Fruit fly (Drosophila melanogaster) whole organism, embryonic: ENCODE measurements around the gene CG10280.
A peak's percentile ranks its signal among the peaks of the same experiment; 100 is the strongest.

Source experiments
- B-H1 ChIP-seq: fragments of 200-800 bp; sonication (Bioruptor generic); IDR thresholded peaks from 3 replicates; pipeline ENCODE4 v1.3.6; 2022; ENCODE audit warnings: missing biosample characterization, missing genetic modification characterization
- CG10431 ChIP-seq: fragments of 200-800 bp; sonication (Bioruptor generic); optimal IDR thresholded peaks from 3 replicates; lab custom pipeline; 2018; ENCODE audit warnings: missing biosample characterization, mild to moderate bottlenecking, missing genetic modification characterization
- CG11696 ChIP-seq: fragments of 200-800 bp; sonication (Bioruptor generic); IDR thresholded peaks from 2 replicates; pipeline ENCODE4 v1.3.6; 2022; ENCODE audit warnings: missing biosample characterization, missing genetic modification characterization
- CG12071 ChIP-seq: fragments of 200-800 bp; sonication (Bioruptor generic); optimal IDR thresholded peaks from 3 replicates; lab custom pipeline; 2018; ENCODE audit warnings: missing biosample characterization, mild to moderate bottlenecking, missing genetic modification characterization
- CG12942 ChIP-seq: fragments of 200-800 bp; sonication (Bioruptor generic); optimal IDR thresholded peaks from 3 replicates; lab custom pipeline; 2016; ENCODE audit warnings: missing biosample characterization, missing genetic modification characterization
- CG14014 ChIP-seq: fragments of 200-800 bp; sonication (Bioruptor generic); IDR thresholded peaks from 2 replicates; pipeline ENCODE4 v1.3.6; 2022; ENCODE audit warnings: missing biosample characterization, missing genetic modification characterization
- CG14860 ChIP-seq: fragments of 200-800 bp; sonication (Bioruptor generic); IDR thresholded peaks from 3 replicates; pipeline ENCODE4 v1.3.6; 2022; ENCODE audit warnings: missing biosample characterization, missing genetic modification characterization; ENCODE audit not compliant: partially characterized antibody
- CG17612 ChIP-seq: fragments of 200-800 bp; sonication (Bioruptor generic); IDR thresholded peaks from 2 replicates; pipeline ENCODE4 v1.3.6; 2022; ENCODE audit warnings: missing biosample characterization, missing genetic modification characterization
- CG2129 ChIP-seq: fragments of 200-800 bp; sonication (Bioruptor generic); IDR thresholded peaks from 2 replicates; pipeline ENCODE4 v1.3.6; 2022; ENCODE audit warnings: missing biosample characterization, missing genetic modification characterization; ENCODE audit not compliant: partially characterized antibody
- CG31365 ChIP-seq: fragments of 200-800 bp; sonication (Bioruptor generic); optimal IDR thresholded peaks from 2 replicates; lab custom pipeline; 2018; ENCODE audit warnings: missing biosample characterization, mild to moderate bottlenecking, missing genetic modification characterization
- CG34224 ChIP-seq: fragments of 200-800 bp; sonication (Bioruptor generic); IDR thresholded peaks from 3 replicates; pipeline ENCODE4 v1.3.6; 2022; ENCODE audit warnings: missing biosample characterization, missing genetic modification characterization; ENCODE audit not compliant: partially characterized antibody
- CG4328 ChIP-seq: fragments of 200-800 bp; sonication (Bioruptor generic); optimal IDR thresholded peaks from 3 replicates; lab custom pipeline; 2017; ENCODE audit warnings: missing biosample characterization, missing genetic modification reagents, missing genetic modification characterization
- CG4360 ChIP-seq: fragments of 200-800 bp; sonication (Bioruptor generic); IDR thresholded peaks from 2 replicates; pipeline ENCODE4 v1.3.6; 2022; ENCODE audit warnings: missing biosample characterization, missing genetic modification characterization
- CG7987 ChIP-seq: fragments of 200-800 bp; sonication (Bioruptor generic); optimal IDR thresholded peaks from 2 replicates; lab custom pipeline; 2018; ENCODE audit warnings: missing biosample characterization, mild to moderate bottlenecking, missing genetic modification characterization, moderate library complexity
- CG8281 ChIP-seq: fragments of 200-800 bp; sonication (Bioruptor generic); optimal IDR thresholded peaks from 2 replicates; lab custom pipeline; 2018; ENCODE audit warnings: missing biosample characterization, mild to moderate bottlenecking, missing genetic modification characterization, moderate library complexity
- CG8765 ChIP-seq: fragments of 200-800 bp; sonication (Bioruptor generic); IDR thresholded peaks from 2 replicates; pipeline ENCODE4 v1.3.6; 2022; ENCODE audit warnings: missing biosample characterization, missing genetic modification characterization
- CG9797 ChIP-seq: fragments of 200-800 bp; sonication (Bioruptor generic); optimal IDR thresholded peaks from 3 replicates; lab custom pipeline; 2018; ENCODE audit warnings: missing biosample characterization, mild to moderate bottlenecking, missing genetic modification characterization
- CTCF ChIP-seq: fragments of 200-800 bp; sonication (Bioruptor generic); optimal IDR thresholded peaks from 2 replicates; lab custom pipeline; 2017; ENCODE audit warnings: missing biosample characterization, mild to moderate bottlenecking, missing genetic modification characterization, moderate library complexity
- Chrac-16 ChIP-seq: fragments of 200-800 bp; sonication (Bioruptor generic); optimal IDR thresholded peaks from 3 replicates; lab custom pipeline; 2016; ENCODE audit warnings: missing biosample characterization, missing genetic modification characterization
- CrebB ChIP-seq: fragments of 200-800 bp; sonication (Bioruptor generic); optimal IDR thresholded peaks from 3 replicates; lab custom pipeline; 2018; ENCODE audit warnings: missing biosample characterization, mild to moderate bottlenecking, missing genetic modification characterization
- Dref ChIP-seq: fragments of 200-800 bp; sonication (Bioruptor generic); IDR thresholded peaks from 2 replicates; pipeline ENCODE4 v1.3.6; 2022; ENCODE audit warnings: missing biosample characterization, missing genetic modification characterization
- Gsc ChIP-seq: fragments of 200-800 bp; sonication (Bioruptor generic); IDR thresholded peaks from 2 replicates; pipeline ENCODE4 v1.3.6; 2022; ENCODE audit warnings: missing biosample characterization, missing genetic modification characterization
- H15 ChIP-seq: fragments of 200-800 bp; sonication (Bioruptor generic); IDR thresholded peaks from 3 replicates; pipeline ENCODE4 v1.3.6; 2022; ENCODE audit warnings: missing biosample characterization, missing genetic modification characterization
- Meics ChIP-seq: fragments of 200-800 bp; sonication (Bioruptor generic); optimal IDR thresholded peaks from 2 replicates; lab custom pipeline; 2017; ENCODE audit warnings: missing biosample characterization, mild to moderate bottlenecking, missing genetic modification characterization
- NK7.1 ChIP-seq: fragments of 200-800 bp; sonication (Bioruptor generic); optimal IDR thresholded peaks from 3 replicates; lab custom pipeline; 2016; ENCODE audit warnings: missing biosample characterization, missing genetic modification characterization
- TFAM ChIP-seq: fragments of 200-800 bp; sonication (Bioruptor generic); optimal IDR thresholded peaks from 2 replicates; lab custom pipeline; 2017; ENCODE audit warnings: missing biosample characterization, missing genetic modification characterization, inconsistent platforms
- Xrp1 ChIP-seq: fragments of 200-800 bp; sonication (Bioruptor generic); IDR thresholded peaks from 2 replicates; pipeline ENCODE4 v1.3.6; 2022; ENCODE audit warnings: missing biosample characterization, missing genetic modification characterization
- aop ChIP-seq: fragments of 200-800 bp; sonication (Bioruptor generic); IDR thresholded peaks from 2 replicates; pipeline ENCODE4 v1.3.6; 2022; ENCODE audit warnings: missing biosample characterization, missing genetic modification characterization
- az2 ChIP-seq: fragments of 200-800 bp; sonication (Bioruptor generic); optimal IDR thresholded peaks from 3 replicates; lab custom pipeline; 2016; ENCODE audit warnings: missing biosample characterization, missing genetic modification characterization
- chif ChIP-seq, 2 experiments: fragments of 200-800 bp; sonication (Bioruptor generic); optimal IDR thresholded peaks; 3 replicates each; lab custom pipeline; 2016; ENCODE audit warnings: missing biosample characterization in 2 of 2, missing genetic modification characterization in 2 of 2
- chinmo ChIP-seq: fragments of 200-800 bp; sonication (Bioruptor generic); IDR thresholded peaks from 4 replicates; pipeline ENCODE4 v1.3.6; 2022; ENCODE audit warnings: missing biosample characterization, missing genetic modification characterization; ENCODE audit not compliant: partially characterized antibody
- croc ChIP-seq: fragments of 200-800 bp; sonication (Bioruptor generic); conservative IDR thresholded peaks from 3 replicates; pipeline ENCODE4 v1.3.6; 2022; ENCODE audit warnings: missing biosample characterization, missing genetic modification characterization
- dan ChIP-seq: fragments of 200-800 bp; sonication (Bioruptor generic); IDR thresholded peaks from 2 replicates; pipeline ENCODE4 v1.3.6; 2022; ENCODE audit warnings: missing biosample characterization, missing genetic modification characterization
- dimm ChIP-seq: fragments of 200-800 bp; sonication (Bioruptor generic); IDR thresholded peaks from 2 replicates; pipeline ENCODE4 v1.3.6; 2022; ENCODE audit warnings: missing biosample characterization, missing genetic modification characterization
- ems ChIP-seq: fragments of 200-800 bp; sonication (Bioruptor generic); optimal IDR thresholded peaks from 3 replicates; lab custom pipeline; 2016; ENCODE audit warnings: missing biosample characterization, missing genetic modification characterization
- fu2 ChIP-seq: fragments of 200-800 bp; sonication (Bioruptor generic); optimal IDR thresholded peaks from 2 replicates; lab custom pipeline; 2016; ENCODE audit warnings: missing biosample characterization, missing genetic modification characterization
- insv ChIP-seq, 2 experiments: fragments of 200-800 bp; sonication (Bioruptor generic); optimal IDR thresholded peaks; 3 replicates each; lab custom pipeline; 2016 to 2018; ENCODE audit warnings: missing biosample characterization in 2 of 2, missing genetic modification characterization in 2 of 2
- inv ChIP-seq: fragments of 200-800 bp; sonication (Bioruptor generic); IDR thresholded peaks from 2 replicates; pipeline ENCODE4 v1.3.6; 2022; ENCODE audit warnings: missing biosample characterization, missing genetic modification characterization; ENCODE audit not compliant: partially characterized antibody
- jing ChIP-seq: fragments of 200-800 bp; sonication (Bioruptor generic); optimal IDR thresholded peaks from 2 replicates; lab custom pipeline; 2018; ENCODE audit warnings: missing biosample characterization, mild to moderate bottlenecking, missing genetic modification characterization
- jumu ChIP-seq: fragments of 200-800 bp; sonication (Bioruptor generic); optimal IDR thresholded peaks from 3 replicates; lab custom pipeline; 2016; ENCODE audit warnings: missing biosample characterization, missing genetic modification characterization
- nmo ChIP-seq: fragments of 200-800 bp; sonication (Bioruptor generic); optimal IDR thresholded peaks from 2 replicates; lab custom pipeline; 2018; ENCODE audit warnings: missing biosample characterization, mild to moderate bottlenecking, missing genetic modification characterization, moderate library complexity
- odd ChIP-seq: fragments of 200-800 bp; sonication (Bioruptor generic); optimal IDR thresholded peaks from 2 replicates; lab custom pipeline; 2017; ENCODE audit warnings: missing biosample characterization, mild to moderate bottlenecking, missing genetic modification characterization
- tna ChIP-seq: fragments of 200-800 bp; sonication (Bioruptor generic); IDR thresholded peaks from 2 replicates; pipeline ENCODE4 v1.3.6; 2022; ENCODE audit warnings: missing biosample characterization, missing genetic modification characterization; ENCODE audit not compliant: partially characterized antibody
- trem ChIP-seq: fragments of 200-800 bp; optimal IDR thresholded peaks from 3 replicates; lab custom pipeline; 2019; ENCODE audit warnings: missing biosample characterization, mild to moderate bottlenecking, missing genetic modification characterization, moderate library complexity
- vvl ChIP-seq: fragments of 200-800 bp; sonication (Bioruptor generic); IDR thresholded peaks from 2 replicates; pipeline ENCODE4 v1.3.6; 2022; ENCODE audit warnings: missing biosample characterization, missing genetic modification characterization
- zf30C ChIP-seq: fragments of 200-800 bp; sonication (Bioruptor generic); optimal IDR thresholded peaks from 3 replicates; lab custom pipeline; 2018; ENCODE audit warnings: missing biosample characterization, mild to moderate bottlenecking, missing genetic modification characterization

CG10280 gene

dm6 chr3R:6009510-6010407, 2.0 kb downstream of the CG10280 start (continued):
- no peak for TF ChIP-seq trem (tag; lab: Kevin White, UChicago)
- TF ChIP-seq Dref (GFP tag; lab: Robert Waterston, UW) = peak; percentile 49

DNA sequence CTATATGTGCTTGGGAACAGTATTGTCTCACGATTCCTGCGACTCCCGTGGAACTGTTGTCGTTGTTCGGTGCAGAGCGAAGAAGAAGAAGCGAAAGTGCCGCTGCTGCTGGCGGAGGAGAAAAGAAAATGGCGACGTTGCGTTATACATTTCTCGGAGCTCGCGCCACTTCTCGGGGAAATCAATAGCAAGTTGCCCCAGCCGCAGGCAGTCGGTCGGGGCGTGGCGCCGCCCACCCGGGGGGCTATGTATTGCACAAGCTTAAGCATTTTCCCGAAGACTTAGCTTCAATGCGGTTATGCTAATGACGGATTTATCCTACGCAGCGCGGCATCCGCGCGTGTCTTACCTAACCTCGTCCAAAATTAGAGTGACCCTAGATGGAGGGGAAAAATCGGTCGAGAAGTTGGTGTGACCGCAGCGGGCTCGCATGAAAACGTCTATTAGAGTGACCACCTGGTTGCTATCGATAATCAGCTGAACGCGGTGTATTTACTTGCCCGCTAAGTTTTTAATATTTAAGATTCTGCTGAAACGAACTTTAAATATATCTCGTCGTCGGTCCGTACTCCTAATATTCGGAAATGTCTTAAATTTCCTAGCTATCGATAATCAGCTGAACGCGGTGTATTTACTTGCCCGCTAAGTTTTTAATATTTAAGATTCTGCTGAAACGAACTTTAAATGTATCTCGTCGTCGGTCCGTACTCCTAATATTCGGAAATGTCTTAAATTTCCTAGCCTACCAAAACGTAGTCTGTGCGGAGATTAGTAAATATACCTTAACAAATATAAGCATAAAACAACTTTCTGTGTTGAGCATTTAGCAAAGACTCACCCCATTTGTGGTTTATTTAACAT, 3.3 kb downstream of the CG10280 start, which contains the start of gene Rm62:
Gene Rm62, minus strand, starts transcription at position 378 of the 861 bp plus-strand sequence.
- TF ChIP-seq CG4360 (GFP tag; lab: Robert Waterston, UW) = peak; percentile 43; the same call in 1 of the 2 replicates
- no peak for TF ChIP-seq chinmo (GFP tag; lab: Robert Waterston, UW)
- no peak for TF ChIP-seq dan
- TF ChIP-seq TFAM (GFP tag; lab: Kevin White, UChicago) = no peak
- peak; percentile 27 for TF ChIP-seq fu2 (GFP tag; lab: Kevin White, UChicago)
- TF ChIP-seq CG9797 = peak; percentile 90
- peak; percentile 40; the same call in 1 of the 2 replicates for TF ChIP-seq Xrp1 (GFP tag; lab: Robert Waterston, UW)
- no peak for TF ChIP-seq ems (GFP tag; lab: Kevin White, UChicago)
- TF ChIP-seq CG10431 = peak; percentile 40
- TF ChIP-seq Meics = no peak
- TF ChIP-seq CG12942 (GFP tag; lab: Kevin White, UChicago) = no peak
- TF ChIP-seq croc (GFP tag; lab: Robert Waterston, UW) = no peak
- TF ChIP-seq jumu = no peak
- TF ChIP-seq Chrac-16 (GFP tag; lab: Kevin White, UChicago) = no peak
- TF ChIP-seq nmo = no peak
- no peak for TF ChIP-seq odd (GFP tag; lab: Kevin White, UChicago)
- TF ChIP-seq inv (GFP tag; lab: Robert Waterston, UW) = no peak
- peak; percentile 22 for TF ChIP-seq CTCF (GFP tag; lab: Kevin White, UChicago)
- TF ChIP-seq dimm (GFP tag; lab: Robert Waterston, UW) = no peak
- TF ChIP-seq B-H1 (GFP tag; lab: Robert Waterston, UW) = no peak
- no peak for TF ChIP-seq tna
- TF ChIP-seq CG31365 (tag; lab: Kevin White, UChicago) = no peak
- TF ChIP-seq CG8765 = no peak
- no peak for TF ChIP-seq CG8281 (tag; lab: Kevin White, UChicago)
- no peak for TF ChIP-seq CG17612 (GFP tag; lab: Robert Waterston, UW)
- TF ChIP-seq CG11696 = no peak
- TF ChIP-seq zf30C = no peak
- no peak for TF ChIP-seq Gsc
- no peak for TF ChIP-seq H15
- TF ChIP-seq CG7987 (GFP tag; lab: Kevin White, UChicago) = peak; percentile 33
- TF ChIP-seq CrebB (tag; lab: Kevin White, UChicago) = peak; percentile 4
- no peak for TF ChIP-seq CG14014
- TF ChIP-seq CG14860 (GFP tag; lab: Robert Waterston, UW) = peak; percentile 17; the same call in 1 of the 3 replicates
- TF ChIP-seq CG2129 (GFP tag; lab: Robert Waterston, UW) = no peak
- TF ChIP-seq CG4328 (GFP tag; lab: Kevin White, UChicago) = no peak
- no peak for TF ChIP-seq chif (GFP tag; optimal IDR thresholded peaks at IDR 0.05; lab: Kevin White, UChicago)
- TF ChIP-seq CG12071 (GFP tag; lab: Kevin White, UChicago) = peak; percentile 44
- no peak for TF ChIP-seq NK7.1 (GFP tag; lab: Kevin White, UChicago)
- no peak for TF ChIP-seq insv (GFP tag; optimal IDR thresholded peaks at IDR 0.05; lab: Kevin White, UChicago)
- TF ChIP-seq az2 (GFP tag; lab: Kevin White, UChicago) = no peak
- no peak for TF ChIP-seq aop (GFP tag; lab: Robert Waterston, UW)
- no peak for TF ChIP-seq jing (GFP tag; lab: Kevin White, UChicago)
- peak; percentile 88 for TF ChIP-seq vvl (GFP tag; lab: Robert Waterston, UW)
- TF ChIP-seq CG34224 (GFP tag; lab: Robert Waterston, UW) = peak; percentile 43; the same call in 2 of the 3 replicates
